Fruit fly (Drosophila melanogaster): Measurements from ENCODE around the gene CG2258.

CG2258 gene

DNA sequence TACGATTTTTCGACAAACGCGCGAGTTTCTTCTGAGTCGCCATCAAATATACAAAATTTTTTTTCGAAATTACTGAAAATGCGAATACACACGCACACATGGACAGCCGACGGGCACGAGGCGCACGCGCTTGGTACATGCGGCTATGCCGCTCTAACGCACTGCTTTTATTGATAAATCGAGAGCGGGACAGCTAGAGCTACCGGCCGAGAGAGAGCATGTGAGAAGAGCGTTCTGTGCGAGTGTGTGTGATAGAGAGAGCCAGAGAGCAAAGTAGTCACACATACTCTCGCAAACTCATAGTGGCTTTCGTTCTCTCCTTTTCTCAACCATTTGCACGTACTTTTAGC is 41.0 kb downstream of the CG2258 start (continued):
- TF ChIP-seq Stat92E (GFP tag; optimal IDR thresholded peaks at IDR 0.05) (no peak), MBD-R2 (GFP tag; IDR thresholded peaks at IDR 0.05) (no peak), klu (GFP tag; IDR thresholded peaks at IDR 0.05) (no peak), Hmx (GFP tag; optimal IDR thresholded peaks at IDR 0.05) (no peak), bigmax (GFP tag; optimal IDR thresholded peaks at IDR 0.05) (no peak), tx (GFP tag; optimal IDR thresholded peaks at IDR 0.05) (no peak), Gsc (GFP tag; IDR thresholded peaks at IDR 0.05) (no peak), CG9215 (GFP tag; IDR thresholded peaks at IDR 0.05) (no peak), CG14860 (GFP tag; IDR thresholded peaks at IDR 0.05; ENCODE audit: partially characterized antibody) (no peak), chinmo (GFP tag; IDR thresholded peaks at IDR 0.05; ENCODE audit: partially characterized antibody) (peak; percentile 50; the same call in 1 of the 4 replicates), CG3995 (GFP tag; optimal IDR thresholded peaks at IDR 0.05) (no peak), NK7.1 (GFP tag; optimal IDR thresholded peaks at IDR 0.05) (peak; percentile 13), CG11247 (GFP tag; IDR thresholded peaks at IDR 0.05) (no peak), CG14667 (GFP tag; IDR thresholded peaks at IDR 0.05) (no peak), CG11085 (GFP tag; IDR thresholded peaks at IDR 0.05) (no peak), CG9932 (GFP tag; IDR thresholded peaks at IDR 0.05) (no peak), esg (GFP tag; conservative IDR thresholded peaks at IDR 0.05) (no peak), sim (GFP tag; IDR thresholded peaks at IDR 0.05) (no peak), CG2199 (GFP tag; IDR thresholded peaks at IDR 0.05) (peak; percentile 52; the same call in 2 of the 3 replicates), CG32772 (GFP tag; IDR thresholded peaks at IDR 0.05) (peak; percentile 88), kah (GFP tag; optimal IDR thresholded peaks at IDR 0.05) (no peak), ewg (GFP tag; optimal IDR thresholded peaks at IDR 0.05) (peak; percentile 99), CG8359 (GFP tag; optimal IDR thresholded peaks at IDR 0.05; ENCODE audit: borderline replicate concordance) (peak; percentile 10), CG9437 (GFP tag; optimal IDR thresholded peaks at IDR 0.05) (no peak), CG2712 (tag; optimal IDR thresholded peaks at IDR 0.05) (no peak), CG6791 (GFP tag; IDR thresholded peaks at IDR 0.05; ENCODE audit: partially characterized antibody) (no peak), ase (GFP tag; IDR thresholded peaks at IDR 0.05) (no peak), crc (GFP tag; optimal IDR thresholded peaks at IDR 0.05) (no peak), crol (GFP tag; IDR thresholded peaks at IDR 0.05) (peak; percentile 31; the same call in 1 of the 2 replicates), HmgD (GFP tag; optimal IDR thresholded peaks at IDR 0.05) (no peak), Kr (GFP tag; optimal IDR thresholded peaks at IDR 0.05) (no peak), C15 (GFP tag; IDR thresholded peaks at IDR 0.05) (no peak), Abd-B (GFP tag; optimal IDR thresholded peaks at IDR 0.05) (no peak), Lim3 (GFP tag; IDR thresholded peaks at IDR 0.05) (no peak), z (GFP tag; IDR thresholded peaks at IDR 0.05) (0 out of 3 replicates have a peak, but pooled peaks have one; percentile 26), CG7372 (GFP tag; IDR thresholded peaks at IDR 0.05) (no peak), CG32532 (GFP tag; IDR thresholded peaks at IDR 0.05) (no peak), stc (GFP tag; IDR thresholded peaks at IDR 0.05) (no peak), row (GFP tag; IDR thresholded peaks at IDR 0.05) (no peak), HLH3B (GFP tag; IDR thresholded peaks at IDR 0.05) (no peak), phol (tag; optimal IDR thresholded peaks at IDR 0.05) (peak; percentile 41), dpn (GFP tag; optimal IDR thresholded peaks at IDR 0.05) (no peak), lov (optimal IDR thresholded peaks at IDR 0.05) (no peak), lov (GFP tag; IDR thresholded peaks at IDR 0.05) (no peak), CG4730 (GFP tag; IDR thresholded peaks at IDR 0.05) (no peak), HLHmδ (GFP tag; optimal IDR thresholded peaks at IDR 0.05) (peak; percentile 27), slbo (GFP tag; IDR thresholded peaks at IDR 0.05) (no peak), gro (GFP tag; optimal IDR thresholded peaks at IDR 0.05) (no peak), yki (optimal IDR thresholded peaks at IDR 0.05) (peak; percentile 96), CG31441 (GFP tag; IDR thresholded peaks at IDR 0.05) (no peak), CG10959 (GFP tag; IDR thresholded peaks at IDR 0.05) (no peak), hbn (GFP tag; IDR thresholded peaks at IDR 0.05; ENCODE audit: partially characterized antibody) (no peak), slp2 (GFP tag; optimal IDR thresholded peaks at IDR 0.05) (no peak), Ssrp (tag; optimal IDR thresholded peaks at IDR 0.05) (no peak)

All from whole organism, embryonic.